Fruit fly (Drosophila melanogaster): ENCODE measurements around the gene CG5783.

Gene CG5783

dm6 chr2L:18148552-18149219 is 7.2 kb upstream of the CG5783 start (continued):
- TF ChIP-seq CG10631 (GFP tag; optimal IDR thresholded peaks at IDR 0.05) (no peak), CG11902 (GFP tag; optimal IDR thresholded peaks at IDR 0.05) (no peak), Ets96B (tag; optimal IDR thresholded peaks at IDR 0.05) (no peak), ss (GFP tag; optimal IDR thresholded peaks at IDR 0.05) (no peak), lz (GFP tag; optimal IDR thresholded peaks at IDR 0.05) (no peak), Lpt (GFP tag; optimal IDR thresholded peaks at IDR 0.05) (no peak), dac (GFP tag; optimal IDR thresholded peaks at IDR 0.05) (no peak), Eip93F (GFP tag; optimal IDR thresholded peaks at IDR 0.05) (peak; percentile 45), CG8119 (GFP tag; IDR thresholded peaks at IDR 0.05) (no peak), topi (GFP tag; optimal IDR thresholded peaks at IDR 0.05) (no peak), vri (GFP tag; optimal IDR thresholded peaks at IDR 0.05) (peak; percentile 91), Gug (GFP tag; IDR thresholded peaks at IDR 0.05) (no peak), CG31627 (GFP tag; optimal IDR thresholded peaks at IDR 0.05) (no peak), CG11762 (GFP tag; optimal IDR thresholded peaks at IDR 0.05; ENCODE audit: insufficient read depth) (no peak), Sox102F (GFP tag; optimal IDR thresholded peaks at IDR 0.05) (no peak), Hr39 (GFP tag; optimal IDR thresholded peaks at IDR 0.05) (no peak), Sox15 (GFP tag; optimal IDR thresholded peaks at IDR 0.05) (no peak), OdsH (GFP tag; optimal IDR thresholded peaks at IDR 0.05) (no peak), esn (GFP tag; optimal IDR thresholded peaks at IDR 0.05) (peak; percentile 12), salr (GFP tag; optimal IDR thresholded peaks at IDR 0.05) (no peak), CG32006 (GFP tag; optimal IDR thresholded peaks at IDR 0.05) (no peak), fd59A (GFP tag; optimal IDR thresholded peaks at IDR 0.05) (no peak), CG8319 (GFP tag; optimal IDR thresholded peaks at IDR 0.05) (no peak), fkh (GFP tag; optimal IDR thresholded peaks at IDR 0.05) (peak; percentile 97), svp (GFP tag) (peak; percentile 48), CG34406 (GFP tag; optimal IDR thresholded peaks at IDR 0.05) (no peak), pdm3 (GFP tag; optimal IDR thresholded peaks at IDR 0.05) (no peak), CG6163 (GFP tag; IDR thresholded peaks at IDR 0.05) (no peak), CG3919 (GFP tag; optimal IDR thresholded peaks at IDR 0.05) (no peak), spab (GFP tag; optimal IDR thresholded peaks at IDR 0.05) (peak; percentile 12), fd85E (GFP tag; optimal IDR thresholded peaks at IDR 0.05) (no peak), CG11294 (GFP tag; IDR thresholded peaks at IDR 0.05) (no peak), Sox14 (GFP tag; optimal IDR thresholded peaks at IDR 0.05) (no peak), CG6792 (GFP tag; optimal IDR thresholded peaks at IDR 0.05) (no peak), Hr4 (GFP tag; optimal IDR thresholded peaks at IDR 0.05) (no peak), Eip75B (GFP tag; optimal IDR thresholded peaks at IDR 0.05) (no peak), eg (GFP tag; IDR thresholded peaks at IDR 0.05) (no peak)

DNA sequence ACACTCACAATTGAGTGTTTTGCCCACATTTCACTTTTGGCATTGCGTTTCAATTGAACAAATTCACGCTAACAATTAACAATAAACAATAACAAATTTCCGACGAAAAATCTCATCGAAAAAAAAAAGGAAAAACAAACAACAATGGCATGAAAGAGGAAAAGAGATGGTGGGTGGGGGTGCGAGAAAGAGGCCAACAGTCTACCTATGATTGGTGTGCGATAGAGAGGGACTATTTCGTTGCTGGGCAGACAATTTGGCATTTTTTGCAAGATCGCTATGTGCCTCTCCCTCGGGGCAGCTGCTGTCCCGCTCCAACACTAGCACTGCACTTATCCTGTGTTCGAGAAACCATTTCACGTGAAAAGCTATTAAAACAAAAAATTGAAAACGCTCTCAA is 5.9 kb upstream of the CG5783 start:
- TF ChIP-seq cyc (GFP tag; optimal IDR thresholded peaks at IDR 0.05) (no peak), OdsH (GFP tag; optimal IDR thresholded peaks at IDR 0.05) (no peak), CG6276 (GFP tag; optimal IDR thresholded peaks at IDR 0.05) (no peak), Sox14 (GFP tag; optimal IDR thresholded peaks at IDR 0.05) (no peak), spab (GFP tag; optimal IDR thresholded peaks at IDR 0.05) (no peak), CG9139 (GFP tag; optimal IDR thresholded peaks at IDR 0.05) (no peak), net (GFP tag; optimal IDR thresholded peaks at IDR 0.05) (no peak), topi (GFP tag; optimal IDR thresholded peaks at IDR 0.05) (no peak), CG10669 (GFP tag; optimal IDR thresholded peaks at IDR 0.05) (no peak)
